Worm (Caenorhabditis elegans) whole organism, L4/young adult: ENCODE measurements around the gene K11H12.11.

Experiments used
- W03F9.2 ChIP-seq: fragments of 150-350 bp; optimal IDR thresholded peaks from 2 replicates; lab custom pipeline; 2014; ENCODE audit warnings: missing biosample characterization, missing genetic modification characterization
- dao-5 ChIP-seq: sonication (generic microtip); optimal IDR thresholded peaks from 2 replicates; lab custom pipeline; 2016; ENCODE audit warnings: missing genotype, missing genetic modification characterization, moderate library complexity, missing compliant biosample characterization

ce11 chrIV:648362-648761 is 22.0 kb downstream of the K11H12.11 start:
- TF ChIP-seq W03F9.2 (tag; lab: Kevin White, UChicago) (no peak), dao-5 (tag; lab: Kevin White, UChicago) (no peak)
